Worm (Caenorhabditis elegans) whole organism, L3 larva: ENCODE results near the gene rsp-8.

Experiments used
- R02D3.7 ChIP-seq: fragments of 150-350 bp; optimal IDR thresholded peaks from 2 replicates; lab custom pipeline; 2014; ENCODE audit warnings: missing biosample characterization, missing genetic modification characterization
- ama-1 ChIP-seq: fragments of 150-350 bp; optimal IDR thresholded peaks from 2 replicates; lab custom pipeline; 2018
- ceh-82 ChIP-seq: fragments of 150-350 bp; optimal IDR thresholded peaks from 2 replicates; lab custom pipeline; 2014; ENCODE audit warnings: missing biosample characterization, missing genetic modification characterization
- elt-1 ChIP-seq: fragments of 150-350 bp; optimal IDR thresholded peaks from 2 replicates; lab custom pipeline; 2014; ENCODE audit warnings: missing biosample characterization, missing genetic modification characterization
- fos-1 ChIP-seq: fragments of 150-350 bp; optimal IDR thresholded peaks from 2 replicates; lab custom pipeline; 2014; ENCODE audit warnings: missing biosample characterization, missing genetic modification characterization
- jun-1 ChIP-seq: fragments of 150-350 bp; optimal IDR thresholded peaks from 2 replicates; lab custom pipeline; 2014; ENCODE audit warnings: missing biosample characterization, missing genetic modification reagents, missing genetic modification characterization
- lin-15B ChIP-seq: fragments of 150-350 bp; optimal IDR thresholded peaks from 2 replicates; lab custom pipeline; 2014; ENCODE audit warnings: missing biosample characterization, missing genetic modification characterization
- lin-39 ChIP-seq: fragments of 150-350 bp; optimal IDR thresholded peaks from 2 replicates; lab custom pipeline; 2018; ENCODE audit warnings: missing biosample characterization, missing genetic modification reagents, missing genetic modification characterization
- mdl-1 ChIP-seq: fragments of 150-350 bp; optimal IDR thresholded peaks from 2 replicates; lab custom pipeline; 2014; ENCODE audit warnings: missing biosample characterization, missing genetic modification characterization
- nhr-237 ChIP-seq: fragments of 150-350 bp; optimal IDR thresholded peaks from 2 replicates; lab custom pipeline; 2014; ENCODE audit warnings: missing biosample characterization, missing genetic modification characterization
- nhr-77 ChIP-seq: fragments of 150-350 bp; optimal IDR thresholded peaks from 2 replicates; lab custom pipeline; 2014; ENCODE audit warnings: missing biosample characterization, missing genetic modification characterization
- tbx-2 ChIP-seq: sonication (generic microtip); optimal IDR thresholded peaks from 2 replicates; lab custom pipeline; 2016; ENCODE audit warnings: mild to moderate bottlenecking, missing genetic modification characterization, missing compliant biosample characterization
- unc-39 ChIP-seq: sonication (generic microtip); optimal IDR thresholded peaks from 4 replicates; lab custom pipeline; 2017; ENCODE audit warnings: missing biosample characterization, missing genetic modification characterization
- unc-62 ChIP-seq: fragments of 150-350 bp; sonication (generic microtip); optimal IDR thresholded peaks from 4 replicates; lab custom pipeline; 2014; ENCODE audit warnings: missing biosample characterization, missing genetic modification reagents, missing genetic modification characterization

DNA sequence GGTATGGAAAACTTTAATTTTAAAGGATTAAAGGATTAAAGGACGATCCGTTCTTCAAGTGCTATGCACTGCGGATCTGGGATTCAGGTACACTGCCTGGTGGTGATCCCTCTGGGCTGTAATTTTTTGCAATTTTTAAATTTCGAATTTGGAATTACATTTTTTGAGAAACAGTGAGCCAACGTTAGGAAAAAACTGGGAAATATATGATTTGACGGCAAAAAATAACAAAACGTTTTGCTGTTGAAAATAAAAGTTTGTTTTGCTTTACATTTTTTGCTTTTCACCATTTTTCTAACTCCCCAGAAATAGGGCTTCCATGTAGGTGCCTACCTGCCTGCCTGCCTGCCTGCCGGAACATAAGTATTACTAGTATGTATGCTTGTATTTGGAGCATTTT lies 18.8 kb upstream of the rsp-8 start, which contains the start of gene C18D11.10:
- no peak for TF ChIP-seq ceh-82
- no peak for TF ChIP-seq unc-39
- no peak for TF ChIP-seq mdl-1 (tag; lab: Kevin White, UChicago)
- no peak for TF ChIP-seq unc-62 (GFP tag; lab: Kevin White, UChicago)
- no peak for TF ChIP-seq jun-1 (tag; lab: Kevin White, UChicago)
- TF ChIP-seq R02D3.7 (tag; lab: Kevin White, UChicago), result no peak
- no peak for TF ChIP-seq nhr-237 (tag; lab: Kevin White, UChicago)
- TF ChIP-seq fos-1 (tag; lab: Kevin White, UChicago), result no peak
- no peak for TF ChIP-seq lin-39 (tag; lab: Kevin White, UChicago)
- no peak for TF ChIP-seq nhr-77 (tag; lab: Kevin White, UChicago)
- TF ChIP-seq tbx-2, result no peak
- TF ChIP-seq lin-15B (tag; lab: Kevin White, UChicago), result no peak
- TF ChIP-seq elt-1 (tag; lab: Kevin White, UChicago), result no peak
- no peak for TF ChIP-seq ama-1
